Worm (Caenorhabditis elegans) whole organism, L1 larva: ENCODE data around the gene btb-9.

ENCODE experiments used
- ama-1 ChIP-seq: fragments of 150-350 bp; optimal IDR thresholded peaks from 2 replicates; lab custom pipeline; 2014
- egl-27 ChIP-seq, 2 experiments: fragments of 150-350 bp in 1 of 2; sonication (generic microtip); optimal IDR thresholded peaks; 3 replicates each; lab custom pipeline; 2017 to 2018; ENCODE audit warnings: missing biosample characterization in 2 of 2, missing genetic modification characterization in 2 of 2, missing genetic modification reagents in 2 of 2
- fkh-4 ChIP-seq: sonication (generic microtip); optimal IDR thresholded peaks from 2 replicates; lab custom pipeline; 2016; ENCODE audit warnings: missing compliant biosample characterization, missing genetic modification characterization, borderline replicate concordance
- fkh-8 ChIP-seq: sonication (generic microtip); optimal IDR thresholded peaks from 2 replicates; lab custom pipeline; 2016; ENCODE audit warnings: mild to moderate bottlenecking, missing genetic modification characterization, missing compliant biosample characterization
- jun-1 ChIP-seq: fragments of 150-350 bp; optimal IDR thresholded peaks from 2 replicates; lab custom pipeline; 2014; ENCODE audit warnings: missing biosample characterization, missing genetic modification reagents, missing genetic modification characterization
- lin-15B ChIP-seq: fragments of 150-350 bp; sonication (generic microtip); optimal IDR thresholded peaks from 3 replicates; lab custom pipeline; 2014; ENCODE audit warnings: missing biosample characterization, missing genetic modification characterization
- nhr-11 ChIP-seq: fragments of 150-350 bp; optimal IDR thresholded peaks from 2 replicates; lab custom pipeline; 2014; ENCODE audit warnings: missing biosample characterization, missing genetic modification characterization
- nhr-77 ChIP-seq: fragments of 150-350 bp; optimal IDR thresholded peaks from 2 replicates; lab custom pipeline; 2014; ENCODE audit warnings: missing biosample characterization, missing genetic modification characterization
- unc-86 ChIP-seq: sonication (generic microtip); optimal IDR thresholded peaks from 2 replicates; lab custom pipeline; 2016; ENCODE audit warnings: missing genetic modification characterization, missing compliant biosample characterization
- ztf-11 ChIP-seq, 2 experiments: sonication (generic microtip); optimal IDR thresholded peaks; 2 replicates each; lab custom pipeline; 2016 to 2017; ENCODE audit warnings: missing genetic modification characterization in 2 of 2, missing biosample characterization in 1 of 2, missing compliant biosample characterization in 1 of 2

DNA sequence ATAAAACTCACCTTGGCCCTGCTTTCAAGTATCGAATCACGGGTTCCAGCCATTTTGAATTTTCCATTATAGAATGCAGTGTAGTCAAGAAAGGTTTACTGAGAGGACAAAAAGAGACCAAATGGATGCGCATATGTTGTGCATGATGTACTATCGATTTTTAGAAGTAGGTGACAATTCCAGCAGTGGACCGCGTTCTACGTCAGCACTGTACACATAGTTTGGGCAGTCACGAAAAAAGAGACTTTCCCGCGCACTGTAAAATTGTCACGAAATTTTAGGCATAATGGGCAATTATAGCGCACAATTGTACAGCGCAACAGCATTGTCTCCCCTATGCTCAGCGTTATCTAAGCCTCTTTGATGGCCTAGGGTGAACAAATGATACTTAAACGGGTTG is 37.3 kb upstream of the btb-9 start, which contains the start of gene fbxc-22:
- TF ChIP-seq unc-86 (tag; lab: Kevin White, UChicago), result no peak
- TF ChIP-seq ama-1 (lab: Kevin White, UChicago), result no peak
- TF ChIP-seq fkh-4, result no peak
- no peak for TF ChIP-seq lin-15B
- TF ChIP-seq egl-27 (tag; optimal IDR thresholded peaks at IDR 0.05; lab: Kevin White, UChicago), result no peak
- no peak for TF ChIP-seq nhr-77 (tag; lab: Kevin White, UChicago)
- TF ChIP-seq ztf-11 (tag; optimal IDR thresholded peaks at IDR 0.05; lab: Kevin White, UChicago), result no peak
- no peak for TF ChIP-seq fkh-8 (tag; lab: Kevin White, UChicago)
- no peak for TF ChIP-seq jun-1 (tag; lab: Kevin White, UChicago)
- no peak for TF ChIP-seq nhr-11
